Fruit fly (Drosophila melanogaster) whole organism, prepupa: ENCODE measurements around the gene Blimp-1.

Source experiments
- Blimp-1 ChIP-seq: fragments of 200-800 bp; sonication (Bioruptor generic); optimal IDR thresholded peaks from 3 replicates; lab custom pipeline; 2017; ENCODE audit warnings: missing biosample characterization, missing genetic modification characterization, mild to moderate bottlenecking, moderate library complexity, missing genetic modification reagents
- CG10631 ChIP-seq: fragments of 200-800 bp; sonication (Bioruptor generic); optimal IDR thresholded peaks from 2 replicates; lab custom pipeline; 2016; ENCODE audit warnings: missing biosample characterization, missing genetic modification characterization
- CG10669 ChIP-seq: fragments of 200-800 bp; sonication (Bioruptor generic); optimal IDR thresholded peaks from 3 replicates; lab custom pipeline; 2018; ENCODE audit warnings: missing biosample characterization, mild to moderate bottlenecking, missing genetic modification characterization, moderate library complexity
- CG11294 ChIP-seq: fragments of 200-800 bp; sonication (Bioruptor generic); IDR thresholded peaks from 2 replicates; pipeline ENCODE4 v1.3.6; 2022; ENCODE audit warnings: missing biosample characterization, missing genetic modification characterization
- CG11762 ChIP-seq: fragments of 200-800 bp; sonication (Bioruptor generic); optimal IDR thresholded peaks from 3 replicates; lab custom pipeline; 2016; ENCODE audit warnings: missing biosample characterization, missing genetic modification characterization; ENCODE audit not compliant: insufficient read depth
- CG11902 ChIP-seq: fragments of 200-800 bp; sonication (Bioruptor generic); optimal IDR thresholded peaks from 3 replicates; lab custom pipeline; 2016; ENCODE audit warnings: missing biosample characterization, missing genetic modification characterization
- CG1621 ChIP-seq: fragments of 200-800 bp; sonication (Bioruptor generic); optimal IDR thresholded peaks from 3 replicates; lab custom pipeline; 2018; ENCODE audit warnings: missing biosample characterization, mild to moderate bottlenecking, missing genetic modification characterization
- CG31627 ChIP-seq: fragments of 200-800 bp; sonication (Bioruptor generic); optimal IDR thresholded peaks from 3 replicates; lab custom pipeline; 2016; ENCODE audit warnings: missing biosample characterization, missing genetic modification characterization
- CG32006 ChIP-seq: fragments of 200-800 bp; sonication (Bioruptor generic); optimal IDR thresholded peaks from 3 replicates; lab custom pipeline; 2017; ENCODE audit warnings: missing biosample characterization, mild to moderate bottlenecking, missing genetic modification characterization
- CG34406 ChIP-seq: fragments of 200-800 bp; sonication (Bioruptor generic); optimal IDR thresholded peaks from 3 replicates; lab custom pipeline; 2016; ENCODE audit warnings: missing biosample characterization, missing genetic modification characterization
- CG4318 ChIP-seq: fragments of 200-800 bp; sonication (Bioruptor generic); optimal IDR thresholded peaks from 3 replicates; lab custom pipeline; 2017; ENCODE audit warnings: missing biosample characterization, mild to moderate bottlenecking, missing genetic modification characterization
- CG6163 ChIP-seq: fragments of 200-800 bp; sonication (Bioruptor generic); IDR thresholded peaks from 3 replicates; pipeline ENCODE4 v1.3.6; 2022; ENCODE audit warnings: missing biosample characterization, missing genetic modification characterization
- CG6276 ChIP-seq: fragments of 200-800 bp; sonication (Bioruptor generic); optimal IDR thresholded peaks from 2 replicates; lab custom pipeline; 2017; ENCODE audit warnings: missing biosample characterization, mild to moderate bottlenecking, missing genetic modification characterization
- CG6792 ChIP-seq: fragments of 200-800 bp; sonication (Bioruptor generic); optimal IDR thresholded peaks from 3 replicates; lab custom pipeline; 2016; ENCODE audit warnings: missing biosample characterization, missing genetic modification characterization
- CG6808 ChIP-seq: fragments of 200-800 bp; sonication (Bioruptor generic); optimal IDR thresholded peaks from 3 replicates; lab custom pipeline; 2017; ENCODE audit warnings: missing biosample characterization, missing genetic modification characterization, mild to moderate bottlenecking, moderate library complexity, missing genetic modification reagents
- CG6854 ChIP-seq: fragments of 200-800 bp; sonication (Bioruptor generic); optimal IDR thresholded peaks from 2 replicates; lab custom pipeline; 2017; ENCODE audit warnings: missing biosample characterization, mild to moderate bottlenecking, missing genetic modification characterization
- CG7368 ChIP-seq: fragments of 200-800 bp; sonication (Bioruptor generic); optimal IDR thresholded peaks from 3 replicates; lab custom pipeline; 2016; ENCODE audit warnings: missing biosample characterization, missing genetic modification characterization
- CG8319 ChIP-seq: fragments of 200-800 bp; sonication (Bioruptor generic); optimal IDR thresholded peaks from 3 replicates; lab custom pipeline; 2016; ENCODE audit warnings: missing biosample characterization, missing genetic modification characterization
- CG8632 ChIP-seq: fragments of 200-800 bp; sonication (Bioruptor generic); optimal IDR thresholded peaks from 3 replicates; lab custom pipeline; 2016; ENCODE audit warnings: missing biosample characterization, missing genetic modification characterization
- CG9139 ChIP-seq: fragments of 200-800 bp; sonication (Bioruptor generic); optimal IDR thresholded peaks from 3 replicates; lab custom pipeline; 2017; ENCODE audit warnings: missing biosample characterization, mild to moderate bottlenecking, missing genetic modification characterization
- Eip75B ChIP-seq: fragments of 200-800 bp; sonication (Bioruptor generic); optimal IDR thresholded peaks from 3 replicates; lab custom pipeline; 2016; ENCODE audit warnings: missing biosample characterization, missing genetic modification characterization
- Eip78C ChIP-seq: fragments of 200-800 bp; sonication (Bioruptor generic); peaks from one replicate; lab custom pipeline; 2016; ENCODE audit warnings: missing biosample characterization, missing genetic modification characterization
- Eip93F ChIP-seq: fragments of 200-800 bp; sonication (Bioruptor generic); optimal IDR thresholded peaks from 2 replicates; lab custom pipeline; 2016; ENCODE audit warnings: missing biosample characterization, mild to moderate bottlenecking, missing genetic modification characterization
- Gug ChIP-seq: fragments of 200-800 bp; sonication (Bioruptor generic); IDR thresholded peaks from 2 replicates; pipeline ENCODE4 v1.3.6; 2022; ENCODE audit warnings: missing biosample characterization, missing genetic modification characterization
- Hr38 ChIP-seq: sonication (Bioruptor generic); optimal IDR thresholded peaks from 2 replicates; lab custom pipeline; 2016; ENCODE audit warnings: missing biosample characterization, missing genetic modification characterization
- Hr4 ChIP-seq: fragments of 200-800 bp; sonication (Bioruptor generic); optimal IDR thresholded peaks from 3 replicates; lab custom pipeline; 2016; ENCODE audit warnings: missing biosample characterization, missing genetic modification characterization
- Lpt ChIP-seq: fragments of 200-800 bp; sonication (Bioruptor generic); optimal IDR thresholded peaks from 3 replicates; lab custom pipeline; 2016; ENCODE audit warnings: missing biosample characterization, missing genetic modification characterization
- Sox14 ChIP-seq: fragments of 200-800 bp; sonication (Bioruptor generic); optimal IDR thresholded peaks from 3 replicates; lab custom pipeline; 2016; ENCODE audit warnings: missing biosample characterization, missing genetic modification characterization
- Sox15 ChIP-seq: fragments of 200-800 bp; sonication (Bioruptor generic); optimal IDR thresholded peaks from 3 replicates; lab custom pipeline; 2016; ENCODE audit warnings: missing biosample characterization, missing genetic modification characterization
- achi ChIP-seq: fragments of 200-800 bp; sonication (Bioruptor generic); optimal IDR thresholded peaks from 3 replicates; lab custom pipeline; 2016; ENCODE audit warnings: missing biosample characterization, missing genetic modification characterization
- acj6 ChIP-seq: fragments of 200-800 bp; sonication (Bioruptor generic); optimal IDR thresholded peaks from 3 replicates; lab custom pipeline; 2016; ENCODE audit warnings: missing biosample characterization, missing genetic modification characterization
- cyc ChIP-seq: fragments of 200-800 bp; sonication (Bioruptor generic); optimal IDR thresholded peaks from 3 replicates; lab custom pipeline; 2016; ENCODE audit warnings: missing biosample characterization, missing genetic modification characterization
- dac ChIP-seq: fragments of 200-800 bp; sonication (Bioruptor generic); optimal IDR thresholded peaks from 2 replicates; lab custom pipeline; 2017; ENCODE audit warnings: missing biosample characterization, mild to moderate bottlenecking, missing genetic modification characterization
- dsx ChIP-seq: fragments of 200-800 bp; optimal IDR thresholded peaks from 3 replicates; lab custom pipeline; 2019; ENCODE audit warnings: missing biosample characterization, mild to moderate bottlenecking, missing genetic modification characterization, moderate library complexity; ENCODE audit not compliant: poor library complexity, severe bottlenecking
- eg ChIP-seq: fragments of 200-800 bp; sonication (Bioruptor generic); IDR thresholded peaks from 3 replicates; pipeline ENCODE4 v1.3.6; 2022; ENCODE audit warnings: missing biosample characterization, missing genetic modification characterization
- esn ChIP-seq: fragments of 200-800 bp; sonication (Bioruptor generic); optimal IDR thresholded peaks from 2 replicates; lab custom pipeline; 2016; ENCODE audit warnings: missing biosample characterization, mild to moderate bottlenecking, missing genetic modification characterization, moderate library complexity
- fd59A ChIP-seq: fragments of 200-800 bp; sonication (Bioruptor generic); optimal IDR thresholded peaks from 2 replicates; lab custom pipeline; 2017; ENCODE audit warnings: missing biosample characterization, mild to moderate bottlenecking, missing genetic modification characterization, missing genetic modification reagents
- fd85E ChIP-seq: fragments of 200-800 bp; sonication (Bioruptor generic); optimal IDR thresholded peaks from 3 replicates; lab custom pipeline; 2016; ENCODE audit warnings: missing biosample characterization, missing genetic modification characterization
- fkh ChIP-seq: fragments of 200-800 bp; sonication (Bioruptor generic); optimal IDR thresholded peaks from 3 replicates; lab custom pipeline; 2017; ENCODE audit warnings: missing biosample characterization, mild to moderate bottlenecking, missing genetic modification characterization, moderate library complexity
- lz ChIP-seq: fragments of 200-800 bp; sonication (Bioruptor generic); optimal IDR thresholded peaks from 3 replicates; lab custom pipeline; 2016; ENCODE audit warnings: missing biosample characterization, missing genetic modification characterization
- net ChIP-seq: fragments of 200-800 bp; sonication (Bioruptor generic); optimal IDR thresholded peaks from 3 replicates; lab custom pipeline; 2016; ENCODE audit warnings: missing biosample characterization, missing genetic modification characterization
- pdm3 ChIP-seq: fragments of 200-800 bp; sonication (Bioruptor generic); optimal IDR thresholded peaks from 3 replicates; lab custom pipeline; 2016; ENCODE audit warnings: missing biosample characterization, missing genetic modification characterization
- spab ChIP-seq: fragments of 200-800 bp; sonication (Bioruptor generic); optimal IDR thresholded peaks from 2 replicates; lab custom pipeline; 2017; ENCODE audit warnings: missing biosample characterization, mild to moderate bottlenecking, missing genetic modification characterization, missing genetic modification reagents
- ss ChIP-seq, 2 experiments: fragments of 200-800 bp; sonication (Bioruptor generic); optimal IDR thresholded peaks; 2 replicates in 1 of 2; 3 replicates in 1 of 2; lab custom pipeline; 2017 to 2018; ENCODE audit warnings: mild to moderate bottlenecking in 2 of 2, missing biosample characterization in 2 of 2, missing genetic modification characterization in 2 of 2, moderate library complexity in 1 of 2
- topi ChIP-seq: fragments of 200-800 bp; sonication (Bioruptor generic); optimal IDR thresholded peaks from 3 replicates; lab custom pipeline; 2016; ENCODE audit warnings: missing biosample characterization, missing genetic modification characterization
- vri ChIP-seq: fragments of 200-800 bp; sonication (Bioruptor generic); optimal IDR thresholded peaks from 3 replicates; lab custom pipeline; 2016; ENCODE audit warnings: missing biosample characterization, mild to moderate bottlenecking, missing genetic modification characterization

Gene Blimp-1

DNA sequence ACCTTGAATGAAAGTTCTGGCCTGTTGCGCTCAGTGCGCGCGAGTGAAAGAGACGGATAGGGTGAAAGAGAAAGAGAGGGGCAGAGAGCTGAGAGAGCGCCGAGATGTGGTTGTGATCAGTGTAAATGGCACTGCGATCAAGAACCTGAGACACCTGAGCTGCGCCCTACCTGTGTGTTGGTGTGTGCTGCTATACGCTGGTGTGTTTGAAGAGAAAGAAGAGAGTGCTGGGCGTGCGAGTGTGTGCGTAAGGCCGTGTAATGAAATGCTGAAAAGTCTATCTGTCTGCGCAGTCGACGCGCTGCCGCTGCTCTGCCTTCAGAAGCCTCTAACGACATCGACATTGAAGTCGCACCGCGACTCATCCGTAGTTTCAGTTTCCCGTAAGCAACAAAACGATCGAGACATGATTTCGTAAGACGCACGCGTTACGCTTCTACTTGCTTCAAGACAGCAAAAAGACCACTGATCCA is at the start of gene Blimp-1:
Gene Blimp-1 (plus strand): TSS at position 376 of the 473 bp plus-strand sequence.
- TF ChIP-seq achi (GFP tag; lab: Kevin White, UChicago) = no peak
- no peak for TF ChIP-seq net (GFP tag; lab: Kevin White, UChicago)
- no peak for TF ChIP-seq Eip75B (GFP tag; lab: Kevin White, UChicago)
- TF ChIP-seq CG6276 (GFP tag; lab: Kevin White, UChicago) = no peak
- peak; percentile 74 for TF ChIP-seq Blimp-1
- no peak for TF ChIP-seq CG34406 (GFP tag; lab: Kevin White, UChicago)
- TF ChIP-seq dsx (GFP tag; lab: Kevin White, UChicago) = no peak
- TF ChIP-seq CG10669 (GFP tag; lab: Kevin White, UChicago) = no peak
- no peak for TF ChIP-seq Eip78C (GFP tag; lab: Kevin White, UChicago)
- TF ChIP-seq acj6 = no peak
- TF ChIP-seq spab = no peak
- TF ChIP-seq dac = no peak
- TF ChIP-seq CG6854 (GFP tag; lab: Kevin White, UChicago) = peak; percentile 44
- TF ChIP-seq CG8319 (GFP tag; lab: Kevin White, UChicago) = no peak
- TF ChIP-seq vri (GFP tag; lab: Kevin White, UChicago) = peak; percentile 32
- TF ChIP-seq CG4318 (GFP tag; lab: Kevin White, UChicago) = no peak
- TF ChIP-seq Hr38 (GFP tag; lab: Kevin White, UChicago) = no peak
- no peak for TF ChIP-seq CG6808 (GFP tag; lab: Kevin White, UChicago)
- no peak for TF ChIP-seq Hr4 (GFP tag; lab: Kevin White, UChicago)
- TF ChIP-seq topi (GFP tag; lab: Kevin White, UChicago) = no peak
- TF ChIP-seq Sox15 (GFP tag; lab: Kevin White, UChicago) = no peak
- no peak for TF ChIP-seq CG11762
- TF ChIP-seq Sox14 (GFP tag; lab: Kevin White, UChicago) = no peak
- no peak for TF ChIP-seq ss (GFP tag; optimal IDR thresholded peaks at IDR 0.05; lab: Kevin White, UChicago)
- no peak for TF ChIP-seq Eip93F (GFP tag; lab: Kevin White, UChicago)
- no peak for TF ChIP-seq CG7368 (GFP tag; lab: Kevin White, UChicago)
- no peak for TF ChIP-seq fd85E
- no peak for TF ChIP-seq CG1621 (tag; lab: Kevin White, UChicago)
- 0 out of 3 replicates have a peak, but pooled peaks have one; percentile 11 for TF ChIP-seq CG6163 (GFP tag; lab: Robert Waterston, UW)
- TF ChIP-seq cyc (GFP tag; lab: Kevin White, UChicago) = no peak
- peak; percentile 29 for TF ChIP-seq fkh (GFP tag; lab: Kevin White, UChicago)

DNA sequence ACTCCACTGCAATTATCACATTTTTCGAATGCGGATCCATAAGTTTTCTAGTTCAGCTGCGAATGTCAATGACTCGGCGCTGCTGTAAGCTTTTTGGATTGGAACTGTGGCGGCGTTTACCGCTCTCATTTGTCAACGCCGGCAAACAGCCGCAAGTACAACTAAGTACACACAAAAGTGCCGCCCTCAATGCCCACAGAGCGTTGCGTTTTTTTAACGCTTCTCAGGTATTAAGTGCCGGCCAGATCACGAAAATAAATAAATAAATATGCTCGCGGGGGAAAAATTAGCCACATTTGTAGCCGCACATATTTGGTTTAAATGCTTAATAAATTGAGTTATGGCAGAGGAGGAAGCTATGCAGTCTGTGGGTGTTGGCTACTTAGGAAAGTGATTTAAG is 49.2 kb upstream of the Blimp-1 start:
- TF ChIP-seq fkh (GFP tag; lab: Kevin White, UChicago) (peak; percentile 25), CG10631 (GFP tag; lab: Kevin White, UChicago) (no peak)

DNA sequence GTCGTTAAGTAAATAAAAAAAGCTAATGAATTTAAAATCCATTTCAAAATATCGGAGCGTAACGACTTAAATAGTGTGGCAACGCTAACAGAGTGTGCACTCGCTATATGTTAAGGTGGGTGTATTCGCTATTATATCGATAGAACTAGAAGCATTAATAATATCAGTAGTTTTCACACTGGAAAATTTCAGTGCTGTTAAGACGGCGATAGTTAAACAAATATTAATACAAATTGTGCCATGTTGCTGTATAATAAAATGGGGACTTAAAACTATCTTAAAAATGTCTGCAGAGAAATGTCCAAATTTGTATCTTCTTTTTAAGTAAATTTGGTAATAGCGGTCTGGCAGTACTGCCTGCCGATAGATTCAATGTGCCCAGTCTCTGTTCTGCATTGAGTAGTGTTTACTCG is 47.5 kb upstream of the Blimp-1 start:
- TF ChIP-seq Blimp-1 = no peak
- TF ChIP-seq esn (GFP tag; lab: Kevin White, UChicago) = peak; percentile 78
- TF ChIP-seq CG32006 = no peak
- no peak for TF ChIP-seq dsx (GFP tag; lab: Kevin White, UChicago)
- TF ChIP-seq Hr38 (GFP tag; lab: Kevin White, UChicago) = no peak
- peak; percentile 89 for TF ChIP-seq eg
- peak; percentile 82 for TF ChIP-seq lz
- TF ChIP-seq Lpt (GFP tag; lab: Kevin White, UChicago) = peak; percentile 51
- no peak for TF ChIP-seq ss (GFP tag; optimal IDR thresholded peaks at IDR 0.05; lab: Kevin White, UChicago)
- TF ChIP-seq CG10669 (GFP tag; lab: Kevin White, UChicago) = no peak
- no peak for TF ChIP-seq CG6808 (GFP tag; lab: Kevin White, UChicago)
- peak; percentile 79 for TF ChIP-seq CG11902
- TF ChIP-seq CG9139 = no peak
- TF ChIP-seq fkh (GFP tag; lab: Kevin White, UChicago) = peak; percentile 96
- peak; percentile 53 for TF ChIP-seq CG34406 (GFP tag; lab: Kevin White, UChicago)
- TF ChIP-seq CG8632 (GFP tag; lab: Kevin White, UChicago) = peak; percentile 53
- peak; percentile 71 for TF ChIP-seq Sox15 (GFP tag; lab: Kevin White, UChicago)
- peak; percentile 82 for TF ChIP-seq Gug
- peak; percentile 68 for TF ChIP-seq CG4318 (GFP tag; lab: Kevin White, UChicago)
- peak; percentile 78 for TF ChIP-seq acj6
- TF ChIP-seq CG6792 (GFP tag; lab: Kevin White, UChicago) = peak; percentile 51
- peak; percentile 92 for TF ChIP-seq CG6163 (GFP tag; lab: Robert Waterston, UW)
- TF ChIP-seq cyc (GFP tag; lab: Kevin White, UChicago) = no peak
- peak; percentile 74 for TF ChIP-seq CG11294
- peak; percentile 52 for TF ChIP-seq fd59A (GFP tag; lab: Kevin White, UChicago)
- TF ChIP-seq CG7368 (GFP tag; lab: Kevin White, UChicago) = peak; percentile 60
- peak; percentile 91 for TF ChIP-seq CG31627 (GFP tag; lab: Kevin White, UChicago)
- TF ChIP-seq pdm3 (GFP tag; lab: Kevin White, UChicago) = no peak
